Worm (Caenorhabditis elegans) whole organism, L4 larva: ENCODE measurements around the gene srab-20.

Source experiments
- Y75B8A.6 ChIP-seq: fragments of 200-800 bp; sonication (Bioruptor generic); IDR thresholded peaks from 2 replicates; pipeline ENCODE4 v1.3.6; 2022; ENCODE audit warnings: missing genetic modification reagents, missing genetic modification characterization, missing compliant biosample characterization
- aly-2 ChIP-seq: sonication (generic microtip); optimal IDR thresholded peaks from 2 replicates; lab custom pipeline; 2018; ENCODE audit warnings: missing biosample characterization, missing genetic modification characterization
- ces-1 ChIP-seq: fragments of 150-350 bp; sonication (generic microtip); optimal IDR thresholded peaks from 4 replicates; lab custom pipeline; 2014; ENCODE audit warnings: missing biosample characterization, missing genetic modification reagents, missing genetic modification characterization
- daf-12 ChIP-seq: fragments of 150-350 bp; optimal IDR thresholded peaks from 2 replicates; lab custom pipeline; 2014; ENCODE audit warnings: missing biosample characterization, missing genetic modification reagents, missing genetic modification characterization
- egl-27 ChIP-seq: sonication (generic microtip); optimal IDR thresholded peaks from 3 replicates; lab custom pipeline; 2017; ENCODE audit warnings: missing biosample characterization, missing genetic modification reagents, missing genetic modification characterization
- fkh-10 ChIP-seq: fragments of 150-350 bp; optimal IDR thresholded peaks from 2 replicates; lab custom pipeline; 2014; ENCODE audit warnings: missing biosample characterization, missing genetic modification reagents, missing genetic modification characterization
- lin-15B ChIP-seq: fragments of 150-350 bp; sonication (generic microtip); optimal IDR thresholded peaks from 3 replicates; lab custom pipeline; 2014; ENCODE audit warnings: missing biosample characterization, missing genetic modification characterization
- lir-3 ChIP-seq: sonication (generic microtip); optimal IDR thresholded peaks from 2 replicates; lab custom pipeline; 2016; ENCODE audit warnings: mild to moderate bottlenecking, missing genetic modification characterization, missing compliant biosample characterization
- nhr-25 ChIP-seq: sonication (generic microtip); optimal IDR thresholded peaks from 2 replicates; lab custom pipeline; 2017; ENCODE audit warnings: missing genetic modification characterization, mild to moderate bottlenecking, missing compliant biosample characterization, antibody characterized with exemption, moderate library complexity, borderline replicate concordance; ENCODE audit not compliant: insufficient read depth
- nhr-28 ChIP-seq: fragments of 150-350 bp; optimal IDR thresholded peaks from 2 replicates; lab custom pipeline; 2014; ENCODE audit warnings: missing biosample characterization, missing genetic modification characterization
- pha-4 ChIP-seq, 2 experiments: fragments of 150-350 bp in 1 of 2; fragments of 200-800 bp in 1 of 2; sonication (Bioruptor generic) in 1 of 2; IDR thresholded peaks in 1 of 2; optimal IDR thresholded peaks in 1 of 2; 2 replicates each; pipeline versions ENCODE4 v1.3.6 to Lab custom; 2014 to 2022; ENCODE audit warnings: missing genetic modification characterization in 2 of 2, missing genetic modification reagents in 2 of 2, missing biosample characterization in 1 of 2, missing compliant biosample characterization in 1 of 2
- zfp-3 ChIP-seq: fragments of 200-800 bp; sonication (Bioruptor generic); conservative IDR thresholded peaks from 2 replicates; pipeline ENCODE4 v1.3.6; 2022; ENCODE audit warnings: missing genetic modification reagents, missing genetic modification characterization, missing compliant biosample characterization
- zip-11 ChIP-seq: fragments of 200-800 bp; sonication (Bioruptor generic); IDR thresholded peaks from 2 replicates; pipeline ENCODE4 v1.3.6; 2022; ENCODE audit warnings: missing genetic modification characterization, missing compliant biosample characterization
- ztf-11 ChIP-seq: fragments of 150-350 bp; optimal IDR thresholded peaks from 2 replicates; lab custom pipeline; 2014; ENCODE audit warnings: missing biosample characterization, missing genetic modification characterization

- TF ChIP-seq daf-12 (tag; lab: Kevin White, UChicago) (no peak), fkh-10 (no peak), aly-2 (tag; lab: Kevin White, UChicago) (no peak), egl-27 (tag; lab: Kevin White, UChicago) (no peak), pha-4 (GFP tag; IDR thresholded peaks at IDR 0.05; lab: Robert Waterston, UW) (no peak), pha-4 (tag; optimal IDR thresholded peaks at IDR 0.05; lab: Kevin White, UChicago) (no peak), ztf-11 (tag; lab: Kevin White, UChicago) (no peak), nhr-28 (tag; lab: Kevin White, UChicago) (no peak), nhr-25 (tag; lab: Kevin White, UChicago) (no peak), lir-3 (tag; lab: Kevin White, UChicago) (no peak), zfp-3 (no peak), ces-1 (GFP tag; lab: Kevin White, UChicago) (no peak), Y75B8A.6 (GFP tag; lab: Robert Waterston, UW) (no peak), lin-15B (tag; lab: Kevin White, UChicago) (no peak), zip-11 (GFP tag; lab: Robert Waterston, UW) (no peak)
Measured at ce11 chrV:3463514-3463913, 34.7 kb downstream of the srab-20 start, which contains the start of gene slc-28.1.
